Worm (Caenorhabditis elegans) whole organism, midembryonic: ENCODE data around the gene dif-1.

Experiments used
- T22C8.4 ChIP-seq: fragments of 200-800 bp; sonication (Bioruptor generic); IDR thresholded peaks from 2 replicates; pipeline ENCODE4 v1.3.6; 2022; ENCODE audit warnings: missing genetic modification characterization, missing compliant biosample characterization
- cog-1 ChIP-seq: sonication (generic microtip); optimal IDR thresholded peaks from 2 replicates; lab custom pipeline; 2016; ENCODE audit warnings: missing genetic modification characterization, missing compliant biosample characterization
- flt-1 ChIP-seq: fragments of 200-800 bp; sonication (Bioruptor generic); IDR thresholded peaks from 2 replicates; pipeline ENCODE4 v1.3.6; 2022; ENCODE audit warnings: missing genetic modification characterization, missing compliant biosample characterization
- klf-2 ChIP-seq: fragments of 200-800 bp; sonication (Bioruptor generic); conservative IDR thresholded peaks from 2 replicates; pipeline ENCODE4 v1.3.6; 2022; ENCODE audit warnings: missing genetic modification reagents, missing genetic modification characterization, missing compliant biosample characterization
- med-1 ChIP-seq: sonication (generic microtip); optimal IDR thresholded peaks from 2 replicates; lab custom pipeline; 2017; ENCODE audit warnings: missing genetic modification characterization, mild to moderate bottlenecking, missing compliant biosample characterization, antibody characterized with exemption, missing genetic modification reagents; ENCODE audit not compliant: insufficient read depth
- ref-1 ChIP-seq: fragments of 200-800 bp; sonication (Bioruptor generic); conservative IDR thresholded peaks from 2 replicates; pipeline ENCODE4 v1.3.6; 2022; ENCODE audit warnings: missing genetic modification reagents, missing genetic modification characterization, missing compliant biosample characterization
- tab-1 ChIP-seq: fragments of 200-800 bp; sonication (Bioruptor generic); IDR thresholded peaks from 2 replicates; pipeline ENCODE4 v1.3.6; 2022; ENCODE audit warnings: missing genetic modification characterization, missing compliant biosample characterization
- ztf-23 ChIP-seq: fragments of 200-800 bp; sonication (Bioruptor generic); IDR thresholded peaks from 2 replicates; pipeline ENCODE4 v1.3.6; 2022; ENCODE audit warnings: missing genetic modification reagents, missing genetic modification characterization, missing compliant biosample characterization
- ztf-29 ChIP-seq: fragments of 200-800 bp; sonication (Bioruptor generic); IDR thresholded peaks from 2 replicates; pipeline ENCODE4 v1.3.6; 2022; ENCODE audit warnings: missing genetic modification reagents, missing genetic modification characterization, missing compliant biosample characterization

The dif-1 gene

ce11 chrIV:7507305-7507704 lies 45.5 kb downstream of the dif-1 start:
- TF ChIP-seq med-1 (GFP tag; lab: Kevin White, UChicago) (no peak), ztf-29 (GFP tag; lab: Robert Waterston, UW) (no peak), cog-1 (tag; lab: Kevin White, UChicago) (no peak), T22C8.4 (GFP tag; lab: Robert Waterston, UW) (no peak), ztf-23 (GFP tag; lab: Robert Waterston, UW) (no peak), flt-1 (GFP tag; lab: Robert Waterston, UW) (no peak), klf-2 (GFP tag; lab: Robert Waterston, UW) (no peak), ref-1 (GFP tag; lab: Robert Waterston, UW) (no peak), tab-1 (GFP tag; lab: Robert Waterston, UW) (no peak)

ce11 chrIV:7506711-7507110 lies 46.1 kb downstream of the dif-1 start:
- no peak for TF ChIP-seq med-1 (GFP tag; lab: Kevin White, UChicago)

- no peak for TF ChIP-seq tab-1 (GFP tag; lab: Robert Waterston, UW)
Observed at ce11 chrIV:7505866-7506488, 46.8 kb downstream of the dif-1 start.

ce11 chrIV:7503322-7503721 lies 49.5 kb downstream of the dif-1 start, which contains the start of gene glt-6:
TSS of gene glt-6 (plus strand) at chrIV:7503622.
- TF ChIP-seq ztf-23 (GFP tag; lab: Robert Waterston, UW) (no peak), ztf-29 (GFP tag; lab: Robert Waterston, UW) (no peak), flt-1 (GFP tag; lab: Robert Waterston, UW) (no peak), med-1 (GFP tag; lab: Kevin White, UChicago) (no peak), klf-2 (GFP tag; lab: Robert Waterston, UW) (no peak), ref-1 (GFP tag; lab: Robert Waterston, UW) (no peak), cog-1 (tag; lab: Kevin White, UChicago) (no peak), tab-1 (GFP tag; lab: Robert Waterston, UW) (no peak), T22C8.4 (GFP tag; lab: Robert Waterston, UW) (no peak)
